Fruit fly (Drosophila melanogaster) whole organism, embryonic: ENCODE data around the gene CG18563.

Experiments used
- Atf-2 ChIP-seq: fragments of 200-800 bp; sonication (Bioruptor generic); optimal IDR thresholded peaks from 2 replicates; lab custom pipeline; 2016; ENCODE audit warnings: missing biosample characterization, missing genetic modification characterization
- CG13775 ChIP-seq: fragments of 200-800 bp; sonication (Bioruptor generic); optimal IDR thresholded peaks from 3 replicates; lab custom pipeline; 2017; ENCODE audit warnings: missing biosample characterization, mild to moderate bottlenecking, missing genetic modification characterization
- CG34422 ChIP-seq: fragments of 200-800 bp; sonication (Bioruptor generic); IDR thresholded peaks from 3 replicates; pipeline ENCODE4 v1.3.6; 2022; ENCODE audit warnings: missing biosample characterization, missing genetic modification characterization
- CG8765 ChIP-seq: fragments of 200-800 bp; sonication (Bioruptor generic); IDR thresholded peaks from 2 replicates; pipeline ENCODE4 v1.3.6; 2022; ENCODE audit warnings: missing biosample characterization, missing genetic modification characterization
- Meics ChIP-seq: fragments of 200-800 bp; sonication (Bioruptor generic); optimal IDR thresholded peaks from 2 replicates; lab custom pipeline; 2017; ENCODE audit warnings: missing biosample characterization, mild to moderate bottlenecking, missing genetic modification characterization
- croc ChIP-seq: fragments of 200-800 bp; sonication (Bioruptor generic); conservative IDR thresholded peaks from 3 replicates; pipeline ENCODE4 v1.3.6; 2022; ENCODE audit warnings: missing biosample characterization, missing genetic modification characterization
- fd96Cb ChIP-seq: fragments of 200-800 bp; sonication (Bioruptor generic); optimal IDR thresholded peaks from 2 replicates; lab custom pipeline; 2018; ENCODE audit warnings: missing biosample characterization, mild to moderate bottlenecking, missing genetic modification characterization, moderate library complexity
- ind ChIP-seq: fragments of 200-800 bp; sonication (Bioruptor generic); optimal IDR thresholded peaks from 3 replicates; lab custom pipeline; 2016; ENCODE audit warnings: missing biosample characterization, missing genetic modification characterization
- sqz ChIP-seq: fragments of 200-800 bp; sonication (Bioruptor generic); optimal IDR thresholded peaks from 3 replicates; lab custom pipeline; 2018; ENCODE audit warnings: missing biosample characterization, mild to moderate bottlenecking, missing genetic modification characterization
- sr ChIP-seq: fragments of 200-800 bp; sonication (Bioruptor generic); IDR thresholded peaks from 3 replicates; pipeline ENCODE4 v1.3.6; 2022; ENCODE audit warnings: missing biosample characterization, missing genetic modification characterization

DNA sequence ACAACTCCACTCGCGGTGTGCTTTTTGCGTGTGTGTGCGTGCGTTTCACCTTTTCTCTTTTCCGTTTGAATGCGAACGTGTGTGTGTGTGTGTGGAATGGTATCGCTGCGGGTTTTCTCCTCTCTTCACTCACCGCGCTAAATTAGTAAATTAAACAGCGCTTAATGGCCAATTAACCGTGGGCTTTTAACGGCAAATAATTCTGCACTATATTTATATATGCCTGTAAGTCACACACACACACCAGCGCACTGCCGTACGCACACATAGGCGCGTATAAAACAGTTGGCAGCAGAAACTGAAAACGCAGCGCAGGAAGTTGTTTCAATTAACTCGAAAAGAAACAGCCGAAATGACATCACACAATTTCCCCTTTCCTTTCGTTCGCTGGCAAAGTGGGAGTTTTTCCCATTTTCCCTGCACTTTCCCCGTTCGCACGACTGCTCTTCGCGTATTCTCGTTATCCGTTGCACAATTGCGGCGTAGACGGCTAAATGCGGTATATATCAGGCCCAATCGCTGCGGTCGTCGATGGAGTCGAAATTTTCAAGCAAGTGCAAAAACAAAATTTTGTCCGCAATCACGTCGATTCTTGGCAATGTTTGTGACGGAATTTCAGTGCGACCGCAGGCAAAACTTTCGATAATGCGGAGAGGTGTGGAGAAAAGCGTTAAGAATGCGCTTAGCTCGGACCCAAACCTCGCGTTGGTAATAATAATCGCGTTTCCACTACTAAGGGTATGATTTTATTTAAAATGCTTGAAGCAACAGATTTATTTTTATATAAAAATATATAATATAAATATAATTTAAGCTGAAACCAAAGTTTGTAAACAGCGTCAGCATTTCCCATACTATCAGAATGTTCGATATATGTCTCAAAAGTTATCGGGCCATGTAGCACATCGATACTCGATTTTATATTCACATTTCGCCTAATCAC is 15.0 kb upstream of the CG18563 start, which contains the start of gene BicD:
- TF ChIP-seq Meics, result no peak
- no peak for TF ChIP-seq CG13775 (GFP tag; lab: Kevin White, UChicago)
- TF ChIP-seq CG8765, result no peak
- TF ChIP-seq CG34422 (GFP tag; lab: Robert Waterston, UW), result peak; percentile 59; the same call in 1 of the 3 replicates
- no peak for TF ChIP-seq sqz (GFP tag; lab: Kevin White, UChicago)
- TF ChIP-seq croc, result no peak
- no peak for TF ChIP-seq sr (GFP tag; lab: Robert Waterston, UW)
- no peak for TF ChIP-seq fd96Cb (tag; lab: Kevin White, UChicago)
- TF ChIP-seq Atf-2 (GFP tag; lab: Kevin White, UChicago), result no peak
- no peak for TF ChIP-seq ind (GFP tag; lab: Kevin White, UChicago)
